Worm (Caenorhabditis elegans) whole organism, L4 larva: ENCODE measurements around the gene srh-38.

Source experiments
- D1046.2 ChIP-seq: fragments of 200-800 bp; sonication (Bioruptor generic); IDR thresholded peaks from 2 replicates; pipeline ENCODE4 v1.3.6; 2022; ENCODE audit warnings: missing genetic modification characterization, missing compliant biosample characterization
- F26F4.8 ChIP-seq: fragments of 200-800 bp; sonication (Bioruptor generic); conservative IDR thresholded peaks from 2 replicates; pipeline ENCODE4 v1.3.6; 2022; ENCODE audit warnings: missing genetic modification characterization, missing compliant biosample characterization
- F37D6.2 ChIP-seq: sonication (generic microtip); optimal IDR thresholded peaks from 2 replicates; lab custom pipeline; 2016; ENCODE audit warnings: mild to moderate bottlenecking, missing genetic modification characterization, missing compliant biosample characterization
- F44E2.7 ChIP-seq: fragments of 200-800 bp; sonication (Bioruptor generic); IDR thresholded peaks from 2 replicates; pipeline ENCODE4 v2.1.2; 2022; ENCODE audit warnings: missing genetic modification characterization, missing compliant biosample characterization
- F49E8.2 ChIP-seq: sonication (generic microtip); optimal IDR thresholded peaks from 2 replicates; lab custom pipeline; 2016; ENCODE audit warnings: missing compliant biosample characterization, mild to moderate bottlenecking, missing genetic modification characterization, borderline replicate concordance
- Y5F2A.4 ChIP-seq: fragments of 200-800 bp; sonication (Bioruptor generic); optimal IDR thresholded peaks from 2 replicates; lab custom pipeline; 2018; ENCODE audit warnings: mild to moderate bottlenecking, missing genetic modification characterization, missing compliant biosample characterization
- aha-1 ChIP-seq: fragments of 150-350 bp; peaks from one replicate; lab custom pipeline; 2014; ENCODE audit warnings: missing biosample characterization, missing genetic modification characterization
- aly-2 ChIP-seq: sonication (generic microtip); optimal IDR thresholded peaks from 2 replicates; lab custom pipeline; 2018; ENCODE audit warnings: missing biosample characterization, missing genetic modification characterization
- arid-1 ChIP-seq: fragments of 200-800 bp; sonication (Bioruptor generic); conservative IDR thresholded peaks from 2 replicates; pipeline ENCODE4 v1.3.6; 2022; ENCODE audit warnings: missing genetic modification reagents, missing genetic modification characterization, missing compliant biosample characterization
- attf-4 ChIP-seq: sonication (generic microtip); optimal IDR thresholded peaks from 3 replicates; lab custom pipeline; 2017; ENCODE audit warnings: missing biosample characterization, missing genetic modification characterization
- ceh-20 ChIP-seq: fragments of 200-800 bp; sonication (Bioruptor generic); IDR thresholded peaks from 2 replicates; pipeline ENCODE4 v1.3.6; 2022; ENCODE audit warnings: missing genetic modification reagents, missing genetic modification characterization, missing compliant biosample characterization
- cey-2 ChIP-seq: sonication (generic microtip); optimal IDR thresholded peaks from 3 replicates; lab custom pipeline; 2017; ENCODE audit warnings: missing genetic modification characterization, mild to moderate bottlenecking, missing compliant biosample characterization, antibody characterized with exemption, borderline replicate concordance; ENCODE audit not compliant: insufficient read depth
- daf-16 ChIP-seq, 3 experiments: sonication (generic microtip); optimal IDR thresholded peaks; 2 replicates each; lab custom pipeline; 2016 to 2017; ENCODE audit warnings: missing genetic modification characterization in 3 of 3, missing genetic modification reagents in 3 of 3, mild to moderate bottlenecking in 2 of 3, missing compliant biosample characterization in 2 of 3, missing biosample characterization in 1 of 3, moderate library complexity in 1 of 3
- dmd-6 ChIP-seq: fragments of 200-800 bp; sonication (Bioruptor generic); IDR thresholded peaks from 2 replicates; pipeline ENCODE4 v1.3.6; 2022; ENCODE audit warnings: missing genetic modification reagents, missing genetic modification characterization, missing compliant biosample characterization
- dmd-8 ChIP-seq: fragments of 200-800 bp; sonication (Bioruptor generic); IDR thresholded peaks from 2 replicates; pipeline ENCODE4 v1.3.6; 2022; ENCODE audit warnings: missing genetic modification characterization, missing compliant biosample characterization
- dpl-1 ChIP-seq: fragments of 150-350 bp; optimal IDR thresholded peaks from 2 replicates; lab custom pipeline; 2014; ENCODE audit warnings: missing biosample characterization, missing genetic modification reagents, missing genetic modification characterization
- dve-1 ChIP-seq: sonication (generic microtip); optimal IDR thresholded peaks from 2 replicates; lab custom pipeline; 2017; ENCODE audit warnings: antibody characterized with exemption, mild to moderate bottlenecking, missing genetic modification characterization, missing compliant biosample characterization; ENCODE audit not compliant: insufficient read depth
- fos-1 ChIP-seq: fragments of 150-350 bp; optimal IDR thresholded peaks from 2 replicates; lab custom pipeline; 2014; ENCODE audit warnings: missing biosample characterization, missing genetic modification characterization
- hlh-11 ChIP-seq: fragments of 200-800 bp; sonication (Bioruptor generic); optimal IDR thresholded peaks from 2 replicates; lab custom pipeline; 2018; ENCODE audit warnings: mild to moderate bottlenecking, missing genetic modification characterization, missing compliant biosample characterization
- hmg-1.1 ChIP-seq: fragments of 200-800 bp; sonication (Bioruptor generic); IDR thresholded peaks from 2 replicates; pipeline ENCODE4 v1.3.6; 2022; ENCODE audit warnings: missing genetic modification reagents, missing genetic modification characterization, missing compliant biosample characterization
- jun-1 ChIP-seq: fragments of 150-350 bp; optimal IDR thresholded peaks from 2 replicates; lab custom pipeline; 2014; ENCODE audit warnings: missing biosample characterization, missing genetic modification reagents, missing genetic modification characterization
- lin-13 ChIP-seq: fragments of 150-350 bp; optimal IDR thresholded peaks from 2 replicates; lab custom pipeline; 2014; ENCODE audit warnings: missing biosample characterization, missing genetic modification reagents, missing genetic modification characterization
- lin-29 ChIP-seq: fragments of 200-800 bp; sonication (Bioruptor generic); IDR thresholded peaks from 2 replicates; pipeline ENCODE4 v1.3.6; 2022; ENCODE audit warnings: missing genetic modification reagents, missing genetic modification characterization, missing compliant biosample characterization
- mep-1 ChIP-seq: fragments of 150-350 bp; sonication (generic microtip); optimal IDR thresholded peaks from 3 replicates; lab custom pipeline; 2014; ENCODE audit warnings: missing biosample characterization, missing genetic modification characterization
- nhr-10 ChIP-seq: fragments of 150-350 bp; optimal IDR thresholded peaks from 2 replicates; lab custom pipeline; 2014; ENCODE audit warnings: missing biosample characterization, missing genetic modification characterization
- nhr-102 ChIP-seq: sonication (generic microtip); optimal IDR thresholded peaks from 2 replicates; lab custom pipeline; 2016; ENCODE audit warnings: mild to moderate bottlenecking, missing genetic modification characterization, moderate library complexity, missing compliant biosample characterization
- nhr-111 ChIP-seq: fragments of 200-800 bp; sonication (Bioruptor generic); optimal IDR thresholded peaks from 2 replicates; lab custom pipeline; 2018; ENCODE audit warnings: mild to moderate bottlenecking, missing genetic modification characterization, missing compliant biosample characterization
- nhr-77 ChIP-seq: fragments of 150-350 bp; optimal IDR thresholded peaks from 2 replicates; lab custom pipeline; 2014; ENCODE audit warnings: missing biosample characterization, missing genetic modification characterization
- php-3 ChIP-seq: fragments of 200-800 bp; sonication (Bioruptor generic); IDR thresholded peaks from 2 replicates; pipeline ENCODE4 v1.3.6; 2022; ENCODE audit warnings: missing genetic modification reagents, missing genetic modification characterization, missing compliant biosample characterization
- pqm-1 ChIP-seq: sonication (generic microtip); optimal IDR thresholded peaks from 2 replicates; lab custom pipeline; 2017; ENCODE audit warnings: missing biosample characterization, missing genetic modification characterization
- sdz-12 ChIP-seq: fragments of 200-800 bp; sonication (Bioruptor generic); optimal IDR thresholded peaks from 2 replicates; lab custom pipeline; 2018; ENCODE audit warnings: mild to moderate bottlenecking, missing genetic modification characterization, missing compliant biosample characterization
- snpc-4 ChIP-seq: fragments of 150-350 bp; optimal IDR thresholded peaks from 2 replicates; lab custom pipeline; 2014; ENCODE audit warnings: missing biosample characterization, missing genetic modification characterization
- spr-1 ChIP-seq: sonication (generic microtip); optimal IDR thresholded peaks from 2 replicates; lab custom pipeline; 2016; ENCODE audit warnings: mild to moderate bottlenecking, missing genetic modification characterization, missing compliant biosample characterization
- tag-97 ChIP-seq: fragments of 200-800 bp; sonication (Bioruptor generic); IDR thresholded peaks from 2 replicates; pipeline ENCODE4 v1.3.6; 2022; ENCODE audit warnings: missing genetic modification characterization, missing compliant biosample characterization
- tra-1 ChIP-seq: fragments of 200-800 bp; sonication (Bioruptor generic); IDR thresholded peaks from 2 replicates; pipeline ENCODE4 v1.3.6; 2022; ENCODE audit warnings: missing genetic modification reagents, missing genetic modification characterization, missing compliant biosample characterization
- unc-39 ChIP-seq: sonication (generic microtip); optimal IDR thresholded peaks from 2 replicates; lab custom pipeline; 2017; ENCODE audit warnings: missing biosample characterization, missing genetic modification characterization
- unc-62 ChIP-seq, 3 experiments: fragments of 150-350 bp in 1 of 3; sonication (generic microtip); optimal IDR thresholded peaks in 2 of 3; peaks in 1 of 3; 1 replicate in 1 of 3; 2 replicates in 2 of 3; lab custom pipeline; 2014 to 2017; ENCODE audit warnings: missing biosample characterization in 3 of 3, missing genetic modification characterization in 3 of 3, missing genetic modification reagents in 3 of 3, missing genotype in 1 of 3
- zag-1 ChIP-seq: fragments of 150-350 bp; optimal IDR thresholded peaks from 2 replicates; lab custom pipeline; 2014; ENCODE audit warnings: missing biosample characterization, missing genetic modification characterization

Gene srh-38

DNA sequence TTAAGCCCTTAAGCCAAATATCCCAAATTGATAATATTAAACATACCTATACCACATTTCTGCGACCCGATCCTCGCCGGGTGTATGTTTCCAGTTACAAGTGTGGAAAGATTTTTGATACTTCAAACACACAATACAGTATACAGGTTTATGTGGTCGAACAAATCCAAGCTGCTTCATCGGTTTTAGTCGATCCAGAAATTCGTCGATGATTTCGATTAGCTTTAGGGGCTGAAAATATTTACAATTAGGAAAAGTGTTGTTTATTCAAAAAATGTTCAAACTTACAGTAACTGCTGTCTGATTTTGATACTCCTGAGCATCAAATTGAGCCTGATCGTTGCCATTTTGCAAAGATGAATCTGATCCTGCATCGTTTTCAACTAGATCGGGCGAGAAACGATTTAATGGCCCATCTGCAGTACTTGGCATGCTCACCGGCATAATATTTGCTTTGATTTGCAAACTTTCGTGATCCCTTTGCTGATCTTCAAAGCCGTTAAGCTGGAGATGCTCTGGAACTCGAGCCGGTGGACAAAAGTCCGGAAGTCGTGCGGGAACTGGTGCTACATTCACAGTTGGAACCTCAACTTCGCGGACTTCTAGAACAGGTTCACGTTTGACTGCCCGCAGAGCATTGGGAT is 46.2 kb downstream of the srh-38 start:
- TF ChIP-seq php-3 (0 out of 2 replicates have a peak, but pooled peaks have one; percentile 13), dpl-1 (GFP tag; lab: Kevin White, UChicago) (no peak), unc-62 (GFP tag; optimal IDR thresholded peaks at IDR 0.05 in 1 of 2; lab: Kevin White, UChicago) (peak in 1 of 2 experiments; percentile 76), unc-62 (tag; optimal IDR thresholded peaks at IDR 0.05; lab: Kevin White, UChicago) (no peak), aha-1 (tag; lab: Kevin White, UChicago) (peak; percentile 65)

DNA sequence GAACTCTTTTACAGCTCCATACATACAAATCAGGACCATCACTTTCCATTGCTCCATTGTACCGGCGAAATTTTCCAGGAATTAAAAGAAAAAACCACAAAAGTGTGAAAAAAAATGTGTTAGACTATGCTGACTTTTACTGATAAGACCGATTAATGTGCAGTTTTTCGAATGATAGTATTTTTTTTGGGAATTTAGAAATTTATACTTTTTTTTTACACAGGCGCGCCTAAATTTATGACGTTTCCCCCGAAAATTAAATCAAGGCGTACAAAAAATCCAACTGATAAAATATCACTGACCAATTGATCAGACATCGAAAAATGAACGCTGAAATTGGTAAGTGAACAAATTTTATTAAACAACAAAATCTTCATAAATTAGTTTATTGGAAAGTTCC is 47.1 kb downstream of the srh-38 start, which contains the start of gene folt-2:
folt-2 (minus strand) TSS at position 179 of the 400 bp plus-strand sequence.
- TF ChIP-seq dmd-6, result peak; percentile 72
- TF ChIP-seq dve-1 (tag; lab: Kevin White, UChicago), result peak; percentile 74
- no peak for TF ChIP-seq nhr-10 (tag; lab: Kevin White, UChicago)
- TF ChIP-seq nhr-77 (tag; lab: Kevin White, UChicago), result no peak
- TF ChIP-seq Y5F2A.4 (GFP tag; lab: Kevin White, UChicago), result no peak
- TF ChIP-seq hlh-11 (tag; lab: Kevin White, UChicago), result peak; percentile 37
- no peak for TF ChIP-seq dmd-8 (GFP tag; lab: Robert Waterston, UW)
- TF ChIP-seq F37D6.2 (tag; lab: Kevin White, UChicago), result no peak
- no peak; the same call in 1 of the 2 replicates for TF ChIP-seq ceh-20 (GFP tag; lab: Robert Waterston, UW)
- no peak for TF ChIP-seq tag-97 (GFP tag; lab: Robert Waterston, UW)
- peak; percentile 16 for TF ChIP-seq mep-1 (tag; lab: Kevin White, UChicago)
- peak; percentile 25 for TF ChIP-seq pqm-1 (tag; lab: Kevin White, UChicago)
- TF ChIP-seq spr-1 (tag; lab: Kevin White, UChicago), result no peak
- TF ChIP-seq F26F4.8 (GFP tag; lab: Robert Waterston, UW), result no peak
- no peak for TF ChIP-seq F49E8.2
- no peak for TF ChIP-seq nhr-111 (GFP tag; lab: Kevin White, UChicago)
- no peak for TF ChIP-seq lin-29
- TF ChIP-seq aly-2, result no peak
- no peak for TF ChIP-seq hmg-1.1 (GFP tag; lab: Robert Waterston, UW)
- TF ChIP-seq tra-1, result no peak
- peak; percentile 56; the same call in 1 of the 2 replicates for TF ChIP-seq php-3
- TF ChIP-seq unc-39 (tag; lab: Kevin White, UChicago), result no peak
- TF ChIP-seq zag-1 (tag; lab: Kevin White, UChicago), result no peak
- TF ChIP-seq fos-1 (tag; lab: Kevin White, UChicago), result no peak
- TF ChIP-seq jun-1 (tag; lab: Kevin White, UChicago), result no peak
- no peak for TF ChIP-seq D1046.2 (GFP tag; lab: Robert Waterston, UW)
- no peak for TF ChIP-seq daf-16 (GFP tag; optimal IDR thresholded peaks at IDR 0.05; lab: Kevin White, UChicago)
- TF ChIP-seq daf-16 (tag; optimal IDR thresholded peaks at IDR 0.05; lab: Kevin White, UChicago), result peak; percentile 48
- TF ChIP-seq lin-13 (GFP tag; lab: Kevin White, UChicago), result no peak

DNA sequence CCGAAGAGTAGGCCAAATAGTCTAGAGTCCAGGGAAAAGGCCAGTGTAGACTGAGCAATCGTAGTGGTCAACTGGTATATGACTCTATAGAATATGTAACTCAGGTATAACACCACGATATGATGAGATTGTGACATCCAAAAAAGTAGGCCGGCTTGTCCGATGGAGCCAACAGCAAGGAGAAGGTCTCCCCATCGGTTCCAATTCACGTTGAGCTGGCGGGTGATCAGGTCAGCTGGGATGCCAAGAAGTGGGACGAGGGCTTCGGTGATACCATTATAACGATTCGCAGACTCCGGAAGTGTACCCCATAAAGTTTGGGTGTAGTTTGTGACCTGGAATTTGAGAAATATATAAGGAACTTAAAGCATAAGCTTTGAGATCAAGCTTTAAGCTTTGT is 49.5 kb downstream of the srh-38 start:
- TF ChIP-seq unc-62 (GFP tag; optimal IDR thresholded peaks at IDR 0.05 in 1 of 2; lab: Kevin White, UChicago) (peak in 1 of 2 experiments; percentile 88), unc-62 (tag; optimal IDR thresholded peaks at IDR 0.05; lab: Kevin White, UChicago) (no peak), nhr-102 (tag; lab: Kevin White, UChicago) (peak; percentile 17), snpc-4 (no peak), cey-2 (tag; lab: Kevin White, UChicago) (no peak), F44E2.7 (GFP tag; lab: Robert Waterston, UW) (0 out of 2 replicates have a peak, but pooled peaks have one; percentile 18), lin-13 (GFP tag; lab: Kevin White, UChicago) (no peak), nhr-111 (GFP tag; lab: Kevin White, UChicago) (no peak), tag-97 (GFP tag; lab: Robert Waterston, UW) (no peak), arid-1 (GFP tag; lab: Robert Waterston, UW) (no peak), dmd-8 (GFP tag; lab: Robert Waterston, UW) (no peak), sdz-12 (no peak), attf-4 (tag; lab: Kevin White, UChicago) (no peak)
- TF ChIP-seq, all 104 proteins: peak for 3
